Fruit fly (Drosophila melanogaster) whole organism, embryonic: Measurements from ENCODE around the gene CG14280.
A peak's percentile ranks its signal among the peaks of the same experiment; 100 is the strongest.

ENCODE experiments used
- Antp ChIP-seq: fragments of 200-800 bp; sonication (Bioruptor generic); optimal IDR thresholded peaks from 3 replicates; lab custom pipeline; 2016; ENCODE audit warnings: missing biosample characterization, missing genetic modification characterization
- Bdp1 ChIP-seq: fragments of 200-800 bp; sonication (Bioruptor generic); optimal IDR thresholded peaks from 3 replicates; lab custom pipeline; 2016; ENCODE audit warnings: missing biosample characterization, missing genetic modification characterization
- CG10209 ChIP-seq: fragments of 200-800 bp; sonication (Bioruptor generic); optimal IDR thresholded peaks from 3 replicates; lab custom pipeline; 2017; ENCODE audit warnings: missing biosample characterization, mild to moderate bottlenecking, missing genetic modification characterization, missing genetic modification reagents
- CG11504 ChIP-seq: fragments of 200-800 bp; sonication (Bioruptor generic); optimal IDR thresholded peaks from 3 replicates; lab custom pipeline; 2019; ENCODE audit warnings: missing biosample characterization, mild to moderate bottlenecking, missing genetic modification characterization, moderate library complexity
- CG12219 ChIP-seq: fragments of 200-800 bp; sonication (Bioruptor generic); optimal IDR thresholded peaks from 3 replicates; lab custom pipeline; 2018; ENCODE audit warnings: missing biosample characterization, mild to moderate bottlenecking, missing genetic modification characterization
- CG12299 ChIP-seq: fragments of 200-800 bp; sonication (Bioruptor generic); optimal IDR thresholded peaks from 2 replicates; lab custom pipeline; 2018; ENCODE audit warnings: missing biosample characterization, mild to moderate bottlenecking, missing genetic modification characterization
- CG12659 ChIP-seq: fragments of 200-800 bp; sonication (Bioruptor generic); optimal IDR thresholded peaks from 3 replicates; lab custom pipeline; 2017; ENCODE audit warnings: mild to moderate bottlenecking, missing biosample characterization, missing genetic modification reagents, missing genetic modification characterization
- CG13123 ChIP-seq: fragments of 200-800 bp; sonication (Bioruptor generic); optimal IDR thresholded peaks from 2 replicates; lab custom pipeline; 2016; ENCODE audit warnings: missing biosample characterization, missing genetic modification characterization
- CG13287 ChIP-seq: fragments of 200-800 bp; sonication (Bioruptor generic); IDR thresholded peaks from 2 replicates; pipeline ENCODE4 v1.3.6; 2022; ENCODE audit warnings: missing biosample characterization, missing genetic modification characterization; ENCODE audit not compliant: partially characterized antibody
- CG16815 ChIP-seq: fragments of 200-800 bp; sonication (Bioruptor generic); optimal IDR thresholded peaks from 3 replicates; lab custom pipeline; 2017; ENCODE audit warnings: missing biosample characterization, mild to moderate bottlenecking, missing genetic modification characterization
- CG17385 ChIP-seq: fragments of 200-800 bp; sonication (Bioruptor generic); optimal IDR thresholded peaks from 3 replicates; lab custom pipeline; 2018; ENCODE audit warnings: missing biosample characterization, mild to moderate bottlenecking, missing genetic modification characterization
- CG18262 ChIP-seq: fragments of 200-800 bp; optimal IDR thresholded peaks from 3 replicates; lab custom pipeline; 2019; ENCODE audit warnings: missing biosample characterization, mild to moderate bottlenecking, missing genetic modification characterization, moderate library complexity
- CG2202 ChIP-seq: fragments of 200-800 bp; sonication (Bioruptor generic); optimal IDR thresholded peaks from 2 replicates; lab custom pipeline; 2018; ENCODE audit warnings: missing biosample characterization, mild to moderate bottlenecking, missing genetic modification characterization
- CG2875 ChIP-seq: fragments of 200-800 bp; sonication (Bioruptor generic); optimal IDR thresholded peaks from 2 replicates; lab custom pipeline; 2017; ENCODE audit warnings: missing biosample characterization, mild to moderate bottlenecking, missing genetic modification characterization, missing genetic modification reagents
- CG30020 ChIP-seq: fragments of 200-800 bp; optimal IDR thresholded peaks from 2 replicates; lab custom pipeline; 2019; ENCODE audit warnings: missing biosample characterization, mild to moderate bottlenecking, missing genetic modification characterization, moderate library complexity
- CG31224 ChIP-seq: fragments of 200-800 bp; sonication (Bioruptor generic); IDR thresholded peaks from 2 replicates; pipeline ENCODE4 v1.3.6; 2022; ENCODE audit warnings: missing biosample characterization, missing genetic modification characterization
- CG4282 ChIP-seq: fragments of 200-800 bp; sonication (Bioruptor generic); optimal IDR thresholded peaks from 2 replicates; lab custom pipeline; 2016; ENCODE audit warnings: missing biosample characterization, missing genetic modification characterization
- CG8089 ChIP-seq: fragments of 200-800 bp; sonication (Bioruptor generic); optimal IDR thresholded peaks from 3 replicates; lab custom pipeline; 2016; ENCODE audit warnings: missing biosample characterization, missing genetic modification characterization
- CG8388 ChIP-seq: fragments of 200-800 bp; sonication (Bioruptor generic); optimal IDR thresholded peaks from 2 replicates; lab custom pipeline; 2019; ENCODE audit warnings: missing biosample characterization, mild to moderate bottlenecking, missing genetic modification characterization, moderate library complexity
- D ChIP-seq, 2 experiments: fragments of 200-800 bp in 1 of 2; fragments of >200 bp in 1 of 2; sonication (Bioruptor generic) in 1 of 2; optimal IDR thresholded peaks; 2 replicates in 1 of 2; 3 replicates in 1 of 2; lab custom pipeline; 2017; ENCODE audit warnings: mild to moderate bottlenecking in 1 of 2, missing biosample characterization in 1 of 2, missing genetic modification characterization in 1 of 2, missing genetic modification reagents in 1 of 2
- Dip2 ChIP-seq: fragments of 200-800 bp; sonication (Bioruptor generic); IDR thresholded peaks from 2 replicates; pipeline ENCODE4 v1.3.6; 2022; ENCODE audit warnings: missing biosample characterization, missing genetic modification characterization
- E2f1 ChIP-seq: fragments of 200-800 bp; sonication (Bioruptor generic); IDR thresholded peaks from 2 replicates; pipeline ENCODE4 v1.3.6; 2022; ENCODE audit warnings: missing biosample characterization, missing genetic modification characterization
- Elba2 ChIP-seq: fragments of 200-800 bp; sonication (Bioruptor generic); optimal IDR thresholded peaks from 3 replicates; lab custom pipeline; 2016; ENCODE audit warnings: missing biosample characterization, missing genetic modification characterization
- Ets65A ChIP-seq: fragments of 200-800 bp; sonication (Bioruptor generic); peaks from one replicate; lab custom pipeline; 2016; ENCODE audit warnings: missing biosample characterization, missing genetic modification characterization
- HLHmδ ChIP-seq: fragments of 200-800 bp; sonication (Bioruptor generic); optimal IDR thresholded peaks from 2 replicates; lab custom pipeline; 2018; ENCODE audit warnings: missing biosample characterization, mild to moderate bottlenecking, missing genetic modification characterization, moderate library complexity
- HmgD ChIP-seq: fragments of 200-800 bp; sonication (Bioruptor generic); optimal IDR thresholded peaks from 3 replicates; lab custom pipeline; 2016; ENCODE audit warnings: missing biosample characterization, missing genetic modification characterization
- Hr3 ChIP-seq: fragments of 200-800 bp; sonication (Bioruptor generic); optimal IDR thresholded peaks from 3 replicates; lab custom pipeline; 2016; ENCODE audit warnings: missing biosample characterization, missing genetic modification characterization
- Neu2 ChIP-seq: fragments of 200-800 bp; sonication (Bioruptor generic); optimal IDR thresholded peaks from 3 replicates; lab custom pipeline; 2016; ENCODE audit warnings: missing biosample characterization, missing genetic modification characterization, borderline replicate concordance
- Trl ChIP-seq, 3 experiments: fragments of >200 bp in 2 of 3; fragments of 200-800 bp in 1 of 3; sonication (Bioruptor generic) in 1 of 3; optimal IDR thresholded peaks; 2 replicates in 1 of 3; 3 replicates in 2 of 3; lab custom pipeline; 2016 to 2017; ENCODE audit warnings: missing biosample characterization in 1 of 3, missing genetic modification characterization in 1 of 3
- Vsx1 ChIP-seq: fragments of 200-800 bp; sonication (Bioruptor generic); optimal IDR thresholded peaks from 2 replicates; lab custom pipeline; 2017; ENCODE audit warnings: missing biosample characterization, mild to moderate bottlenecking, missing genetic modification characterization, missing genetic modification reagents
- ash1 ChIP-seq: fragments of 200-800 bp; sonication (Bioruptor generic); optimal IDR thresholded peaks from 2 replicates; lab custom pipeline; 2018; ENCODE audit warnings: missing biosample characterization, mild to moderate bottlenecking, missing genetic modification characterization
- ato ChIP-seq: fragments of 200-800 bp; sonication (Bioruptor generic); IDR thresholded peaks from 2 replicates; pipeline ENCODE4 v1.3.6; 2022; ENCODE audit warnings: missing biosample characterization, missing genetic modification characterization; ENCODE audit not compliant: partially characterized antibody
- bsh ChIP-seq, 2 experiments: fragments of 200-800 bp; sonication (Bioruptor generic); optimal IDR thresholded peaks; 2 replicates each; lab custom pipeline; 2017 to 2018; ENCODE audit warnings: mild to moderate bottlenecking in 2 of 2, missing biosample characterization in 2 of 2, missing genetic modification characterization in 2 of 2, moderate library complexity in 1 of 2
- croc ChIP-seq: fragments of 200-800 bp; sonication (Bioruptor generic); conservative IDR thresholded peaks from 3 replicates; pipeline ENCODE4 v1.3.6; 2022; ENCODE audit warnings: missing biosample characterization, missing genetic modification characterization
- dati ChIP-seq: fragments of 200-800 bp; sonication (Bioruptor generic); IDR thresholded peaks from 2 replicates; pipeline ENCODE4 v1.3.6; 2022; ENCODE audit warnings: missing biosample characterization, missing genetic modification characterization
- dimm ChIP-seq: fragments of 200-800 bp; sonication (Bioruptor generic); IDR thresholded peaks from 2 replicates; pipeline ENCODE4 v1.3.6; 2022; ENCODE audit warnings: missing biosample characterization, missing genetic modification characterization
- gce ChIP-seq: fragments of 200-800 bp; sonication (Bioruptor generic); IDR thresholded peaks from 3 replicates; pipeline ENCODE4 v1.3.6; 2022; ENCODE audit warnings: missing biosample characterization, missing genetic modification characterization
- ham ChIP-seq: fragments of 200-800 bp; sonication (Bioruptor generic); IDR thresholded peaks from 2 replicates; pipeline ENCODE4 v1.3.6; 2022; ENCODE audit warnings: missing biosample characterization, missing genetic modification characterization
- hb ChIP-seq: fragments of 200-800 bp; sonication (Bioruptor generic); IDR thresholded peaks from 3 replicates; pipeline ENCODE4 v1.3.6; 2022; ENCODE audit warnings: missing biosample characterization, missing genetic modification characterization; ENCODE audit not compliant: partially characterized antibody
- hkb ChIP-seq, 2 experiments: fragments of 200-800 bp in 1 of 2; fragments of >200 bp in 1 of 2; sonication (Bioruptor generic) in 1 of 2; IDR thresholded peaks in 1 of 2; optimal IDR thresholded peaks in 1 of 2; 2 replicates each; pipeline versions ENCODE4 v1.3.6 to Lab custom; 2017 to 2022; ENCODE audit warnings: missing biosample characterization in 1 of 2, missing genetic modification characterization in 1 of 2
- insv ChIP-seq, 2 experiments: fragments of 200-800 bp; sonication (Bioruptor generic); optimal IDR thresholded peaks; 3 replicates each; lab custom pipeline; 2016 to 2018; ENCODE audit warnings: missing biosample characterization in 2 of 2, missing genetic modification characterization in 2 of 2
- kah ChIP-seq: fragments of 200-800 bp; sonication (Bioruptor generic); optimal IDR thresholded peaks from 2 replicates; lab custom pipeline; 2018; ENCODE audit warnings: missing biosample characterization, mild to moderate bottlenecking, missing genetic modification characterization
- knrl ChIP-seq: fragments of 200-800 bp; sonication (Bioruptor generic); IDR thresholded peaks from 3 replicates; pipeline ENCODE4 v1.3.6; 2022; ENCODE audit warnings: missing biosample characterization, missing genetic modification characterization; ENCODE audit not compliant: partially characterized antibody
- p53 ChIP-seq: fragments of 200-800 bp; sonication (Bioruptor generic); optimal IDR thresholded peaks from 2 replicates; lab custom pipeline; 2016; ENCODE audit warnings: missing biosample characterization, missing genetic modification characterization
- pho ChIP-seq: fragments of 200-800 bp; sonication (Bioruptor generic); optimal IDR thresholded peaks from 2 replicates; lab custom pipeline; 2016; ENCODE audit warnings: missing biosample characterization, missing genetic modification characterization
- phol ChIP-seq: fragments of 200-800 bp; sonication (Bioruptor generic); optimal IDR thresholded peaks from 3 replicates; lab custom pipeline; 2018; ENCODE audit warnings: missing biosample characterization, mild to moderate bottlenecking, missing genetic modification characterization, moderate library complexity
- pum ChIP-seq: fragments of 200-800 bp; sonication (Bioruptor generic); optimal IDR thresholded peaks from 2 replicates; lab custom pipeline; 2016; ENCODE audit warnings: missing biosample characterization, missing genetic modification characterization
- sug ChIP-seq: fragments of 200-800 bp; optimal IDR thresholded peaks from 2 replicates; lab custom pipeline; 2019; ENCODE audit warnings: missing biosample characterization, mild to moderate bottlenecking, missing genetic modification characterization, moderate library complexity
- zen2 ChIP-seq: fragments of 200-800 bp; sonication (Bioruptor generic); IDR thresholded peaks from 3 replicates; pipeline ENCODE4 v1.3.6; 2022; ENCODE audit warnings: missing biosample characterization, missing genetic modification characterization; ENCODE audit not compliant: partially characterized antibody

Gene CG14280

DNA sequence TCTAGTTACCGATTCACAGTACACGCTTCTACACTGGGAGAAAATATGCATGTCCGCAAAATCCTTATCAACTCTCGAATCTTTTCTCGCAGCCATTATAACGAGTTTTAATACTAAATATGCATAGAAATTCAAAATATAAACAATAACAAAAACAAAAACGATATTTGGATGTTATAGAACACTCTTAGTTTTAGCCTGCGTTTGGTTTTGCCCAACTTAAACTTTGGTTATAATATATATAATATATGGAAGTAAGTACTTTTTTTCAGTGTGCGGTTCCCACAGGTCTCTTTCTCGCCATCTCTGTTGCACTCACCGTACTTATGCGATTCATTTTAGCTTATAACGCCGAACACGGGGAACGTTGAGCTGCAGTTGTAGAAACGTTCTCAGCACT lies 44.8 kb upstream of the CG14280 start, which contains the start of gene cry (continued):
- peak; percentile 8 for TF ChIP-seq CG12219
- no peak for TF ChIP-seq dati (GFP tag; lab: Robert Waterston, UW)
- peak; percentile 81 to 87 for TF ChIP-seq bsh (GFP tag; optimal IDR thresholded peaks at IDR 0.05; lab: Kevin White, UChicago)
- TF ChIP-seq hb (GFP tag; lab: Robert Waterston, UW), result no peak
- TF ChIP-seq hkb (optimal IDR thresholded peaks at IDR 0.05; lab: Kevin White, UChicago), result no peak
- TF ChIP-seq hkb (GFP tag; IDR thresholded peaks at IDR 0.05; lab: Robert Waterston, UW), result no peak; the same call in 1 of the 2 replicates
- no peak for TF ChIP-seq pum (GFP tag; lab: Kevin White, UChicago)
- no peak for TF ChIP-seq CG8089 (GFP tag; lab: Kevin White, UChicago)
- peak; percentile 80 for TF ChIP-seq CG11504 (tag; lab: Kevin White, UChicago)
- peak; percentile 85 for TF ChIP-seq phol (tag; lab: Kevin White, UChicago)
- no peak for TF ChIP-seq Neu2
- TF ChIP-seq CG8388 (GFP tag; lab: Kevin White, UChicago), result peak; percentile 54
- peak; percentile 14 for TF ChIP-seq kah (GFP tag; lab: Kevin White, UChicago)
- TF ChIP-seq CG13123 (GFP tag; lab: Kevin White, UChicago), result no peak
- TF ChIP-seq CG13287 (GFP tag; lab: Robert Waterston, UW), result no peak
- no peak for TF ChIP-seq zen2
- no peak for TF ChIP-seq CG31224 (GFP tag; lab: Robert Waterston, UW)
- TF ChIP-seq CG18262 (tag; lab: Kevin White, UChicago), result peak; percentile 76
- peak; percentile 52 for TF ChIP-seq CG17385 (GFP tag; lab: Kevin White, UChicago)
- TF ChIP-seq pho (GFP tag; lab: Kevin White, UChicago), result no peak
- no peak for TF ChIP-seq Vsx1 (GFP tag; lab: Kevin White, UChicago)
- TF ChIP-seq Ets65A (GFP tag; lab: Kevin White, UChicago), result peak; percentile 74
- TF ChIP-seq D (optimal IDR thresholded peaks at IDR 0.05; lab: Kevin White, UChicago), result no peak
- TF ChIP-seq D (GFP tag; optimal IDR thresholded peaks at IDR 0.05; lab: Kevin White, UChicago), result peak; percentile 70
- no peak for TF ChIP-seq HLHmδ (GFP tag; lab: Kevin White, UChicago)
- no peak for TF ChIP-seq CG12299 (tag; lab: Kevin White, UChicago)
- TF ChIP-seq E2f1, result no peak
- TF ChIP-seq croc (GFP tag; lab: Robert Waterston, UW), result peak; percentile 49; the same call in 1 of the 3 replicates
- TF ChIP-seq sug (tag; lab: Kevin White, UChicago), result no peak
- no peak for TF ChIP-seq dimm (GFP tag; lab: Robert Waterston, UW)
- no peak for TF ChIP-seq ash1 (GFP tag; lab: Kevin White, UChicago)
- TF ChIP-seq Hr3 (GFP tag; lab: Kevin White, UChicago), result peak; percentile 62
- TF ChIP-seq knrl (GFP tag; lab: Robert Waterston, UW), result no peak
- no peak for TF ChIP-seq gce (GFP tag; lab: Robert Waterston, UW)
- no peak for TF ChIP-seq HmgD (GFP tag; lab: Kevin White, UChicago)
- peak; percentile 37 for TF ChIP-seq CG16815 (GFP tag; lab: Kevin White, UChicago)
- no peak for TF ChIP-seq p53 (GFP tag; lab: Kevin White, UChicago)
- TF ChIP-seq Trl (optimal IDR thresholded peaks at IDR 0.05; lab: Kevin White, UChicago), result no peak
- TF ChIP-seq Trl (GFP tag; optimal IDR thresholded peaks at IDR 0.05; lab: Kevin White, UChicago), result no peak
- TF ChIP-seq Bdp1, result no peak
- TF ChIP-seq CG2875 (GFP tag; lab: Kevin White, UChicago), result peak; percentile 28
- TF ChIP-seq Antp (GFP tag; lab: Kevin White, UChicago), result no peak
- TF ChIP-seq CG12659 (GFP tag; lab: Kevin White, UChicago), result peak; percentile 24
- no peak for TF ChIP-seq CG30020 (tag; lab: Kevin White, UChicago)
- TF ChIP-seq CG4282 (GFP tag; lab: Kevin White, UChicago), result no peak
- peak; percentile 45 for TF ChIP-seq CG2202
- TF ChIP-seq ato, result no peak
- TF ChIP-seq ham (GFP tag; lab: Robert Waterston, UW), result no peak
- no peak for TF ChIP-seq Elba2 (GFP tag; lab: Kevin White, UChicago)
- no peak for TF ChIP-seq insv (GFP tag; optimal IDR thresholded peaks at IDR 0.05; lab: Kevin White, UChicago)
- TF ChIP-seq CG10209 (GFP tag; lab: Kevin White, UChicago), result peak; percentile 55
- no peak for TF ChIP-seq Dip2 (GFP tag; lab: Robert Waterston, UW)
